Worm (Caenorhabditis elegans) whole organism, late embryonic: ENCODE measurements around the gene scc-3.

Source experiments
- ceh-2 ChIP-seq: sonication (generic microtip); optimal IDR thresholded peaks from 2 replicates; lab custom pipeline; 2016; ENCODE audit warnings: missing genotype, missing genetic modification characterization, missing compliant biosample characterization
- fkh-10 ChIP-seq: fragments of 150-350 bp; optimal IDR thresholded peaks from 2 replicates; lab custom pipeline; 2014; ENCODE audit warnings: missing biosample characterization, missing genetic modification reagents, missing genetic modification characterization
- hlh-6 ChIP-seq: sonication (generic microtip); optimal IDR thresholded peaks from 2 replicates; lab custom pipeline; 2016; ENCODE audit warnings: missing genotype, missing genetic modification characterization, missing compliant biosample characterization
- hlh-8 ChIP-seq: sonication (generic microtip); optimal IDR thresholded peaks from 2 replicates; lab custom pipeline; 2016; ENCODE audit warnings: missing genotype, missing genetic modification characterization, missing compliant biosample characterization
- nhr-11 ChIP-seq: fragments of 150-350 bp; optimal IDR thresholded peaks from 2 replicates; lab custom pipeline; 2014; ENCODE audit warnings: missing biosample characterization, missing genetic modification characterization
- pha-4 ChIP-seq: fragments of 150-350 bp; optimal IDR thresholded peaks from 2 replicates; lab custom pipeline; 2018; ENCODE audit warnings: missing biosample characterization, missing genetic modification reagents, missing genetic modification characterization
- rnt-1 ChIP-seq: sonication (generic microtip); optimal IDR thresholded peaks from 2 replicates; lab custom pipeline; 2016; ENCODE audit warnings: missing genetic modification characterization, missing compliant biosample characterization
- unc-3 ChIP-seq, 2 experiments: fragments of 200-800 bp in 1 of 2; sonication (Bioruptor generic) in 1 of 2; sonication (generic microtip) in 1 of 2; conservative IDR thresholded peaks in 1 of 2; optimal IDR thresholded peaks in 1 of 2; 2 replicates each; pipeline versions ENCODE4 v1.3.6 to Lab custom; 2016 to 2022; ENCODE audit warnings: missing compliant biosample characterization in 2 of 2, missing genetic modification characterization in 2 of 2, missing genetic modification reagents in 1 of 2
- unc-55 ChIP-seq: sonication (generic microtip); optimal IDR thresholded peaks from 2 replicates; lab custom pipeline; 2017; ENCODE audit warnings: missing biosample characterization, missing genetic modification reagents, missing genetic modification characterization
- unc-86 ChIP-seq: sonication (generic microtip); optimal IDR thresholded peaks from 2 replicates; lab custom pipeline; 2016; ENCODE audit warnings: missing genetic modification characterization, missing compliant biosample characterization

- TF ChIP-seq hlh-8 (tag; lab: Kevin White, UChicago) (no peak), unc-3 (GFP tag; conservative IDR thresholded peaks at IDR 0.05; lab: Robert Waterston, UW) (no peak), unc-3 (tag; optimal IDR thresholded peaks at IDR 0.05; lab: Kevin White, UChicago) (no peak), pha-4 (tag; lab: Kevin White, UChicago) (no peak), rnt-1 (tag; lab: Kevin White, UChicago) (no peak), nhr-11 (tag; lab: Kevin White, UChicago) (no peak), ceh-2 (tag; lab: Kevin White, UChicago) (no peak), hlh-6 (tag; lab: Kevin White, UChicago) (no peak), unc-55 (GFP tag; lab: Kevin White, UChicago) (no peak), unc-86 (tag; lab: Kevin White, UChicago) (no peak), fkh-10 (GFP tag; lab: Kevin White, UChicago) (no peak)
Observed at ce11 chrV:12729220-12729619, 34.5 kb upstream of the scc-3 start, which contains the start of gene R11D1.10.
